Worm (Caenorhabditis elegans) whole organism, L4 larva: ENCODE measurements around the gene ZK616.65.

Source experiments
- F49E8.2 ChIP-seq: sonication (generic microtip); optimal IDR thresholded peaks from 2 replicates; lab custom pipeline; 2016; ENCODE audit warnings: missing compliant biosample characterization, mild to moderate bottlenecking, missing genetic modification characterization, borderline replicate concordance
- R02D3.7 ChIP-seq: fragments of 150-350 bp; sonication (generic microtip); optimal IDR thresholded peaks from 3 replicates; lab custom pipeline; 2014; ENCODE audit warnings: missing biosample characterization, missing genetic modification characterization
- T20F7.1 ChIP-seq: fragments of 200-800 bp; sonication (Bioruptor generic); optimal IDR thresholded peaks from 2 replicates; lab custom pipeline; 2018; ENCODE audit warnings: mild to moderate bottlenecking, missing genetic modification characterization, missing compliant biosample characterization
- Y48G9A.11 ChIP-seq: fragments of 200-800 bp; sonication (Bioruptor generic); IDR thresholded peaks from 2 replicates; pipeline ENCODE4 v1.3.6; 2022; ENCODE audit warnings: missing genetic modification reagents, missing genetic modification characterization, missing compliant biosample characterization
- ZK337.2 ChIP-seq: fragments of 200-800 bp; sonication (Bioruptor generic); IDR thresholded peaks from 2 replicates; pipeline ENCODE4 v1.3.6; 2022; ENCODE audit warnings: missing genetic modification reagents, missing genetic modification characterization, missing compliant biosample characterization
- aha-1 ChIP-seq: fragments of 150-350 bp; peaks from one replicate; lab custom pipeline; 2014; ENCODE audit warnings: missing biosample characterization, missing genetic modification characterization
- aly-2 ChIP-seq: sonication (generic microtip); optimal IDR thresholded peaks from 2 replicates; lab custom pipeline; 2018; ENCODE audit warnings: missing biosample characterization, missing genetic modification characterization
- ama-1 ChIP-seq: fragments of 150-350 bp; optimal IDR thresholded peaks from 2 replicates; lab custom pipeline; 2014; ENCODE audit warnings: inconsistent platforms, mixed read lengths
- ceh-44 ChIP-seq: fragments of 200-800 bp; sonication (Bioruptor generic); IDR thresholded peaks from 2 replicates; pipeline ENCODE4 v1.3.6; 2022; ENCODE audit warnings: missing genetic modification reagents, missing genetic modification characterization, missing compliant biosample characterization
- daf-16 ChIP-seq, 3 experiments: sonication (generic microtip); optimal IDR thresholded peaks; 2 replicates each; lab custom pipeline; 2016 to 2017; ENCODE audit warnings: missing genetic modification characterization in 3 of 3, missing genetic modification reagents in 3 of 3, mild to moderate bottlenecking in 2 of 3, missing compliant biosample characterization in 2 of 3, missing biosample characterization in 1 of 3, moderate library complexity in 1 of 3
- dmd-6 ChIP-seq: fragments of 200-800 bp; sonication (Bioruptor generic); IDR thresholded peaks from 2 replicates; pipeline ENCODE4 v1.3.6; 2022; ENCODE audit warnings: missing genetic modification reagents, missing genetic modification characterization, missing compliant biosample characterization
- duxl-1 ChIP-seq: sonication (generic microtip); optimal IDR thresholded peaks from 2 replicates; lab custom pipeline; 2016; ENCODE audit warnings: mild to moderate bottlenecking, missing genetic modification characterization, moderate library complexity, missing compliant biosample characterization; ENCODE audit not compliant: poor library complexity
- dve-1 ChIP-seq: sonication (generic microtip); optimal IDR thresholded peaks from 2 replicates; lab custom pipeline; 2017; ENCODE audit warnings: antibody characterized with exemption, mild to moderate bottlenecking, missing genetic modification characterization, missing compliant biosample characterization; ENCODE audit not compliant: insufficient read depth
- hlh-11 ChIP-seq: fragments of 200-800 bp; sonication (Bioruptor generic); optimal IDR thresholded peaks from 2 replicates; lab custom pipeline; 2018; ENCODE audit warnings: mild to moderate bottlenecking, missing genetic modification characterization, missing compliant biosample characterization
- hlh-30 ChIP-seq: sonication (generic microtip); optimal IDR thresholded peaks from 2 replicates; lab custom pipeline; 2017; ENCODE audit warnings: antibody characterized with exemption, mild to moderate bottlenecking, missing genetic modification characterization, missing compliant biosample characterization; ENCODE audit not compliant: insufficient read depth
- lin-13 ChIP-seq: fragments of 150-350 bp; optimal IDR thresholded peaks from 2 replicates; lab custom pipeline; 2014; ENCODE audit warnings: missing biosample characterization, missing genetic modification reagents, missing genetic modification characterization
- lin-38 ChIP-seq: fragments of 200-800 bp; sonication (Bioruptor generic); IDR thresholded peaks from 2 replicates; pipeline ENCODE4 v1.3.6; 2022; ENCODE audit warnings: missing genetic modification reagents, missing genetic modification characterization, missing compliant biosample characterization
- lin-39 ChIP-seq: fragments of 150-350 bp; optimal IDR thresholded peaks from 2 replicates; lab custom pipeline; 2014; ENCODE audit warnings: missing biosample characterization, missing genetic modification reagents, missing genetic modification characterization
- madf-5 ChIP-seq, 2 experiments: fragments of 200-800 bp; sonication (Bioruptor generic); IDR thresholded peaks; 2 replicates each; pipeline ENCODE4 v1.3.6; 2022; ENCODE audit warnings: missing compliant biosample characterization in 2 of 2, missing genetic modification characterization in 2 of 2
- mdt-29 ChIP-seq: fragments of 200-800 bp; sonication (Bioruptor generic); IDR thresholded peaks from 2 replicates; pipeline ENCODE4 v1.3.6; 2022; ENCODE audit warnings: missing genetic modification reagents, missing genetic modification characterization, missing compliant biosample characterization
- mep-1 ChIP-seq: fragments of 150-350 bp; sonication (generic microtip); optimal IDR thresholded peaks from 3 replicates; lab custom pipeline; 2014; ENCODE audit warnings: missing biosample characterization, missing genetic modification characterization
- mes-2 ChIP-seq: sonication (generic microtip); optimal IDR thresholded peaks from 2 replicates; lab custom pipeline; 2016; ENCODE audit warnings: missing genotype, mild to moderate bottlenecking, missing genetic modification characterization, missing compliant biosample characterization; ENCODE audit not compliant: poor library complexity, severe bottlenecking
- nhr-28 ChIP-seq: fragments of 150-350 bp; optimal IDR thresholded peaks from 2 replicates; lab custom pipeline; 2014; ENCODE audit warnings: missing biosample characterization, missing genetic modification characterization
- nhr-77 ChIP-seq: fragments of 150-350 bp; optimal IDR thresholded peaks from 2 replicates; lab custom pipeline; 2014; ENCODE audit warnings: missing biosample characterization, missing genetic modification characterization
- pha-4 ChIP-seq, 2 experiments: fragments of 150-350 bp in 1 of 2; fragments of 200-800 bp in 1 of 2; sonication (Bioruptor generic) in 1 of 2; IDR thresholded peaks in 1 of 2; optimal IDR thresholded peaks in 1 of 2; 2 replicates each; pipeline versions ENCODE4 v1.3.6 to Lab custom; 2014 to 2022; ENCODE audit warnings: missing genetic modification characterization in 2 of 2, missing genetic modification reagents in 2 of 2, missing biosample characterization in 1 of 2, missing compliant biosample characterization in 1 of 2
- php-3 ChIP-seq: fragments of 200-800 bp; sonication (Bioruptor generic); IDR thresholded peaks from 2 replicates; pipeline ENCODE4 v1.3.6; 2022; ENCODE audit warnings: missing genetic modification reagents, missing genetic modification characterization, missing compliant biosample characterization
- pqm-1 ChIP-seq: sonication (generic microtip); optimal IDR thresholded peaks from 2 replicates; lab custom pipeline; 2017; ENCODE audit warnings: missing biosample characterization, missing genetic modification characterization
- skn-1 ChIP-seq: fragments of 150-350 bp; optimal IDR thresholded peaks from 2 replicates; lab custom pipeline; 2014; ENCODE audit warnings: missing biosample characterization, missing genetic modification characterization
- snpc-1.2 ChIP-seq: fragments of 200-800 bp; sonication (Bioruptor generic); IDR thresholded peaks from 2 replicates; pipeline ENCODE4 v1.3.6; 2022; ENCODE audit warnings: missing genetic modification reagents, missing genetic modification characterization, missing compliant biosample characterization
- snpc-4 ChIP-seq: fragments of 150-350 bp; optimal IDR thresholded peaks from 2 replicates; lab custom pipeline; 2014; ENCODE audit warnings: missing biosample characterization, missing genetic modification characterization
- spr-1 ChIP-seq: sonication (generic microtip); optimal IDR thresholded peaks from 2 replicates; lab custom pipeline; 2016; ENCODE audit warnings: mild to moderate bottlenecking, missing genetic modification characterization, missing compliant biosample characterization
- unc-39 ChIP-seq: sonication (generic microtip); optimal IDR thresholded peaks from 2 replicates; lab custom pipeline; 2017; ENCODE audit warnings: missing biosample characterization, missing genetic modification characterization
- zag-1 ChIP-seq: fragments of 150-350 bp; optimal IDR thresholded peaks from 2 replicates; lab custom pipeline; 2014; ENCODE audit warnings: missing biosample characterization, missing genetic modification characterization
- zip-2 ChIP-seq: fragments of 150-350 bp; optimal IDR thresholded peaks from 2 replicates; lab custom pipeline; 2014; ENCODE audit warnings: missing biosample characterization, missing genetic modification characterization
- ztf-7 ChIP-seq: fragments of 150-350 bp; optimal IDR thresholded peaks from 2 replicates; lab custom pipeline; 2014; ENCODE audit warnings: missing biosample characterization, missing genetic modification characterization

The ZK616.65 gene

ce11 chrIV:5394687-5395086 is 16.3 kb downstream of the ZK616.65 start, which contains the start of the genes perm-3 and swsn-6 (continued):
- TF ChIP-seq nhr-28 = peak; percentile 28
- peak; percentile 41 for TF ChIP-seq T20F7.1 (GFP tag; lab: Kevin White, UChicago)
- TF ChIP-seq hlh-11 (tag; lab: Kevin White, UChicago) = peak; percentile 63
- peak; percentile 90 for TF ChIP-seq mes-2 (tag; lab: Kevin White, UChicago)
- TF ChIP-seq spr-1 = peak; percentile 35

- TF ChIP-seq ztf-7 (tag; lab: Kevin White, UChicago) (no peak), mdt-29 (GFP tag; lab: Robert Waterston, UW) (peak; percentile 63), mes-2 (tag; lab: Kevin White, UChicago) (peak; percentile 16), pqm-1 (tag; lab: Kevin White, UChicago) (peak; percentile 22), unc-39 (tag; lab: Kevin White, UChicago) (no peak), daf-16 (GFP tag; optimal IDR thresholded peaks at IDR 0.05; lab: Kevin White, UChicago) (no peak), daf-16 (tag; optimal IDR thresholded peaks at IDR 0.05; lab: Kevin White, UChicago) (peak; percentile 76), hlh-11 (tag; lab: Kevin White, UChicago) (peak; percentile 39), dve-1 (peak; percentile 71), duxl-1 (tag; lab: Kevin White, UChicago) (peak; percentile 31), ZK337.2 (no peak), ama-1 (lab: Kevin White, UChicago) (peak; percentile 53), hlh-30 (tag; lab: Kevin White, UChicago) (peak; percentile 62), nhr-28 (peak; percentile 39), mep-1 (peak; percentile 21), lin-38 (peak; percentile 34; the same call in 1 of the 2 replicates), pha-4 (GFP tag; IDR thresholded peaks at IDR 0.05; lab: Robert Waterston, UW) (0 out of 2 replicates have a peak, but pooled peaks have one; percentile 17), pha-4 (tag; optimal IDR thresholded peaks at IDR 0.05; lab: Kevin White, UChicago) (no peak), R02D3.7 (no peak), nhr-77 (tag; lab: Kevin White, UChicago) (peak; percentile 22), dmd-6 (GFP tag; lab: Robert Waterston, UW) (peak; percentile 56)
- TF ChIP-seq, all 104 proteins: peak for 15
Observed at ce11 chrIV:5393566-5393965, 17.5 kb downstream of the ZK616.65 start.

DNA sequence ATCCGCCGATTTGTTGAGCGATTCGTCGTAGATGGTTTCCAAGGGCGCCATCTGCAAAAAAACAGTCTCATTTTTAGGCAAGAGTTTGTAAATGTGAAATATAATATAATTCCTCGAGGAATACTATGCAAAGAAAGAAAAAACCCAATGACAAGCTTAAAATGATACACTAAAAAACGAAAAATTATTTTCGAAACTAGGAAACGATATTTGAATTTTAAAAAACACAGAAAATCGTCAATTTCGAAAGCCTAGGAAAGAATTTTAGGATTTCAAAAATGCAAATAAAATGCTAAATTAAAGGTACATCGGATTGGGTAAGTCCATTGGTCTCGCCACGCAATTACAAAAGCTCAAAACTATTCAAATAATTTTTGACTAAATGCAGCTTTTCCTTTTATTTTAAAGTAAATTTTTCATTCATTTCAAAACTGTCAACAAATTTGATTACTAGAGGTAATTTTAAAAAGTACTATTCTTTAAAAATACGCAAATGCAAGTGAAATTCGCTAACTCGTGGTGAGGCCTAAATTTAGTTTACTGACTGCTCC is 19.4 kb downstream of the ZK616.65 start, which contains the start of the genes htp-1 and ZK616.5:
Gene htp-1, minus strand, starts transcription at position 51 of the 551 bp plus-strand sequence.
Gene ZK616.5, plus strand, starts transcription at position 423 of the 551 bp plus-strand sequence.
- no peak for TF ChIP-seq duxl-1 (tag; lab: Kevin White, UChicago)
- no peak for TF ChIP-seq zip-2 (tag; lab: Kevin White, UChicago)
- no peak for TF ChIP-seq lin-39 (tag; lab: Kevin White, UChicago)
- TF ChIP-seq R02D3.7 = no peak
- no peak for TF ChIP-seq php-3 (GFP tag; lab: Robert Waterston, UW)
- TF ChIP-seq snpc-4 = no peak
- TF ChIP-seq ZK337.2 = no peak
- no peak for TF ChIP-seq skn-1 (tag; lab: Kevin White, UChicago)
- TF ChIP-seq aly-2 (tag; lab: Kevin White, UChicago) = no peak
- no peak for TF ChIP-seq spr-1
- no peak for TF ChIP-seq ceh-44 (GFP tag; lab: Robert Waterston, UW)
- no peak for TF ChIP-seq aha-1 (tag; lab: Kevin White, UChicago)
- TF ChIP-seq lin-13 = no peak

DNA sequence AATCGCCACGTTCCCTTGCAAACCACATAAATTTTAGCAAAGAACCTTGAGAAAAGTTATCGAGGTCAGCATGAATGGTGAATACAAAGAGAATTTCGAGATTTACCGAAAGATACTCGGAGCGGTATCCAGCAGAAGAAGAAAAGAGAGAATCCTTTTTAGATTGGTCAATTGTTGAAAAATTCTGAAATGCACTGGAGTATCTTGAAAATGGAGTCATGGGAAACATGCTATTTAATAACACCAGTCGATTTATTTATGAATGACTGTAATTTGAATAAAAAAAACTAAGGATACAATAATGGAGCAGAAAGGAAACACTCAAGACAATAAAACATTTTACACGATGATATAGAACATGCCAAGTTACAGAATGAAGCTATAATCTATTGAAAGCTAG is 21.1 kb downstream of the ZK616.65 start:
- TF ChIP-seq lin-39 (tag; lab: Kevin White, UChicago) (no peak), zag-1 (no peak), madf-5 (GFP tag; IDR thresholded peaks at IDR 0.05; lab: Robert Waterston, UW) (0 out of 4 replicates have a peak, but pooled peaks of 1 of the 2 experiments have one; percentile 26), aha-1 (tag; lab: Kevin White, UChicago) (peak; percentile 85), lin-38 (0 out of 2 replicates have a peak, but pooled peaks have one; percentile 22), F49E8.2 (peak; percentile 56), ceh-44 (GFP tag; lab: Robert Waterston, UW) (no peak), Y48G9A.11 (peak; percentile 42; the same call in 1 of the 2 replicates), snpc-1.2 (GFP tag; lab: Robert Waterston, UW) (peak; percentile 84)
- TF ChIP-seq, all 104 proteins: peak for 6
